Worm (Caenorhabditis elegans) whole organism, early embryonic: Measurements from ENCODE around the gene str-102.

Source experiments
- B0310.2 ChIP-seq: sonication (generic microtip); optimal IDR thresholded peaks from 2 replicates; lab custom pipeline; 2016; ENCODE audit warnings: mild to moderate bottlenecking, missing genetic modification characterization, missing compliant biosample characterization
- aly-1 ChIP-seq: sonication (generic microtip); optimal IDR thresholded peaks from 2 replicates; lab custom pipeline; 2016; ENCODE audit warnings: missing genetic modification characterization, missing compliant biosample characterization
- ama-1 ChIP-seq: fragments of 150-350 bp; optimal IDR thresholded peaks from 2 replicates; lab custom pipeline; 2014
- ceh-13 ChIP-seq: fragments of 200-800 bp; sonication (Bioruptor generic); optimal IDR thresholded peaks from 2 replicates; lab custom pipeline; 2018; ENCODE audit warnings: mild to moderate bottlenecking, missing genetic modification characterization, missing compliant biosample characterization
- ets-7 ChIP-seq: sonication (generic microtip); optimal IDR thresholded peaks from 2 replicates; lab custom pipeline; 2016; ENCODE audit warnings: missing genotype, missing genetic modification characterization, missing compliant biosample characterization
- flt-1 ChIP-seq: fragments of 200-800 bp; sonication (Bioruptor generic); IDR thresholded peaks from 2 replicates; pipeline ENCODE4 v1.3.6; 2022; ENCODE audit warnings: missing genetic modification characterization, missing compliant biosample characterization
- hmg-4 ChIP-seq: fragments of 200-800 bp; sonication (Bioruptor generic); optimal IDR thresholded peaks from 2 replicates; lab custom pipeline; 2018; ENCODE audit warnings: mild to moderate bottlenecking, missing genetic modification characterization, missing compliant biosample characterization
- hnd-1 ChIP-seq: sonication (generic microtip); optimal IDR thresholded peaks from 2 replicates; lab custom pipeline; 2016; ENCODE audit warnings: missing genetic modification characterization, missing compliant biosample characterization
- scrt-1 ChIP-seq: fragments of 200-800 bp; sonication (Bioruptor generic); IDR thresholded peaks from 2 replicates; pipeline ENCODE4 v1.3.6; 2022; ENCODE audit warnings: missing genetic modification characterization, missing compliant biosample characterization
- sea-1 ChIP-seq: fragments of 200-800 bp; sonication (Bioruptor generic); conservative IDR thresholded peaks from 2 replicates; pipeline ENCODE4 v1.3.6; 2022; ENCODE audit warnings: missing genetic modification characterization, missing compliant biosample characterization
- tbx-37 ChIP-seq: fragments of 200-800 bp; sonication (Bioruptor generic); conservative IDR thresholded peaks from 2 replicates; pipeline ENCODE4 v1.3.6; 2022; ENCODE audit warnings: missing genetic modification reagents, missing genetic modification characterization, missing compliant biosample characterization
- tra-4 ChIP-seq: sonication (generic microtip); optimal IDR thresholded peaks from 2 replicates; lab custom pipeline; 2017; ENCODE audit warnings: missing genetic modification characterization, missing compliant biosample characterization

- TF ChIP-seq hnd-1 (tag; lab: Kevin White, UChicago) (no peak), B0310.2 (tag; lab: Kevin White, UChicago) (no peak), ama-1 (lab: Kevin White, UChicago) (no peak), flt-1 (GFP tag; lab: Robert Waterston, UW) (no peak), tbx-37 (no peak), hmg-4 (GFP tag; lab: Kevin White, UChicago) (no peak), scrt-1 (no peak), aly-1 (tag; lab: Kevin White, UChicago) (no peak), ets-7 (tag; lab: Kevin White, UChicago) (no peak), tra-4 (tag; lab: Kevin White, UChicago) (no peak), ceh-13 (GFP tag; lab: Kevin White, UChicago) (no peak), sea-1 (no peak)
Measured at ce11 chrV:15384733-15385132, at the start of gene str-102.
